Worm (Caenorhabditis elegans) whole organism, young adult: ENCODE measurements around the gene lmtr-5.

Experiments
- B0261.1 ChIP-seq: sonication (generic microtip); optimal IDR thresholded peaks from 2 replicates; lab custom pipeline; 2016; ENCODE audit warnings: mild to moderate bottlenecking, missing genetic modification characterization, moderate library complexity, missing compliant biosample characterization
- C17E4.6 ChIP-seq: fragments of 200-800 bp; sonication (Bioruptor generic); IDR thresholded peaks from 2 replicates; pipeline ENCODE4 v1.3.6; 2022; ENCODE audit warnings: missing genetic modification reagents, missing genetic modification characterization, missing compliant biosample characterization
- F49E8.2 ChIP-seq: sonication (generic microtip); optimal IDR thresholded peaks from 3 replicates; lab custom pipeline; 2017; ENCODE audit warnings: missing genetic modification characterization, mild to moderate bottlenecking, missing compliant biosample characterization, antibody characterized with exemption, moderate library complexity; ENCODE audit not compliant: insufficient read depth
- F52B5.7 ChIP-seq: sonication (generic microtip); optimal IDR thresholded peaks from 2 replicates; lab custom pipeline; 2016; ENCODE audit warnings: mild to moderate bottlenecking, missing genetic modification characterization, missing compliant biosample characterization
- F57C9.4 ChIP-seq: sonication (generic microtip); optimal IDR thresholded peaks from 2 replicates; lab custom pipeline; 2017; ENCODE audit warnings: mild to moderate bottlenecking, missing genetic modification characterization, missing compliant biosample characterization
- T07F8.4 ChIP-seq: sonication (generic microtip); optimal IDR thresholded peaks from 2 replicates; lab custom pipeline; 2016; ENCODE audit warnings: mild to moderate bottlenecking, missing genetic modification characterization, moderate library complexity, missing compliant biosample characterization
- Y53G8AR.9 ChIP-seq: fragments of 200-800 bp; sonication (Bioruptor generic); conservative IDR thresholded peaks from 2 replicates; pipeline ENCODE4 v1.3.6; 2022; ENCODE audit warnings: missing genetic modification reagents, missing genetic modification characterization, missing compliant biosample characterization
- Y79H2A.3 ChIP-seq: fragments of 200-800 bp; sonication (Bioruptor generic); conservative IDR thresholded peaks from 2 replicates; pipeline ENCODE4 v1.3.6; 2022; ENCODE audit warnings: missing genetic modification reagents, missing genetic modification characterization, missing compliant biosample characterization
- akir-1 ChIP-seq: fragments of 200-800 bp; sonication (Bioruptor generic); optimal IDR thresholded peaks from 2 replicates; lab custom pipeline; 2018; ENCODE audit warnings: mild to moderate bottlenecking, missing genetic modification characterization, moderate library complexity, missing compliant biosample characterization
- aptf-3 ChIP-seq: fragments of 200-800 bp; sonication (Bioruptor generic); IDR thresholded peaks from 2 replicates; pipeline ENCODE4 v1.3.6; 2022; ENCODE audit warnings: missing genetic modification characterization, missing compliant biosample characterization
- attf-3 ChIP-seq: fragments of 200-800 bp; sonication (Bioruptor generic); conservative IDR thresholded peaks from 2 replicates; pipeline ENCODE4 v1.3.6; 2022; ENCODE audit warnings: missing genetic modification reagents, missing genetic modification characterization, missing compliant biosample characterization
- attf-5 ChIP-seq: fragments of 200-800 bp; sonication (Bioruptor generic); optimal IDR thresholded peaks from 2 replicates; lab custom pipeline; 2018; ENCODE audit warnings: mild to moderate bottlenecking, missing genetic modification characterization, missing compliant biosample characterization
- bed-2 ChIP-seq: fragments of 200-800 bp; sonication (Bioruptor generic); IDR thresholded peaks from 2 replicates; pipeline ENCODE4 v1.3.6; 2022; ENCODE audit warnings: missing genetic modification reagents, missing genetic modification characterization, missing compliant biosample characterization
- ccch-3 ChIP-seq: fragments of 200-800 bp; sonication (Bioruptor generic); optimal IDR thresholded peaks from 2 replicates; lab custom pipeline; 2018; ENCODE audit warnings: mild to moderate bottlenecking, missing genetic modification characterization, missing compliant biosample characterization
- ceh-40 ChIP-seq: fragments of 200-800 bp; sonication (Bioruptor generic); IDR thresholded peaks from 2 replicates; pipeline ENCODE4 v1.3.6; 2022; ENCODE audit warnings: missing genetic modification characterization, missing compliant biosample characterization
- die-1 ChIP-seq: sonication (generic microtip); optimal IDR thresholded peaks from 2 replicates; lab custom pipeline; 2016; ENCODE audit warnings: missing genotype, mild to moderate bottlenecking, missing genetic modification characterization, missing compliant biosample characterization
- egrh-3 ChIP-seq: fragments of 200-800 bp; sonication (Bioruptor generic); IDR thresholded peaks from 2 replicates; pipeline ENCODE4 v1.3.6; 2022; ENCODE audit warnings: missing genetic modification reagents, missing genetic modification characterization, missing compliant biosample characterization
- ekl-4 ChIP-seq: fragments of 200-800 bp; sonication (Bioruptor generic); IDR thresholded peaks from 2 replicates; pipeline ENCODE4 v1.3.6; 2022; ENCODE audit warnings: missing genetic modification reagents, missing genetic modification characterization, missing compliant biosample characterization
- gei-17 ChIP-seq: fragments of 200-800 bp; sonication (Bioruptor generic); optimal IDR thresholded peaks from 2 replicates; lab custom pipeline; 2018; ENCODE audit warnings: mild to moderate bottlenecking, missing genetic modification characterization, missing compliant biosample characterization
- him-1 ChIP-seq: sonication (generic microtip); optimal IDR thresholded peaks from 2 replicates; lab custom pipeline; 2016; ENCODE audit warnings: missing genotype, missing genetic modification reagents, missing genetic modification characterization, missing compliant biosample characterization
- hmg-1.2 ChIP-seq: fragments of 200-800 bp; sonication (Bioruptor generic); IDR thresholded peaks from 2 replicates; pipeline ENCODE4 v1.3.6; 2022; ENCODE audit warnings: missing genetic modification reagents, missing genetic modification characterization, missing compliant biosample characterization
- hmg-20 ChIP-seq: fragments of 200-800 bp; sonication (Bioruptor generic); IDR thresholded peaks from 2 replicates; pipeline ENCODE4 v1.3.6; 2022; ENCODE audit warnings: missing genetic modification reagents, missing genetic modification characterization, missing compliant biosample characterization
- lin-26 ChIP-seq: fragments of 200-800 bp; sonication (Bioruptor generic); IDR thresholded peaks from 2 replicates; pipeline ENCODE4 v1.3.6; 2022; ENCODE audit warnings: missing genetic modification reagents, missing genetic modification characterization, missing compliant biosample characterization
- lin-35 ChIP-seq, 3 experiments: fragments of 150-350 bp in 2 of 3; sonication (generic microtip) in 1 of 3; optimal IDR thresholded peaks; 2 replicates each; lab custom pipeline; 2014 to 2018; ENCODE audit warnings: missing biosample characterization in 3 of 3, missing genetic modification characterization in 3 of 3, missing genetic modification reagents in 3 of 3
- madf-6 ChIP-seq: fragments of 200-800 bp; sonication (Bioruptor generic); IDR thresholded peaks from 2 replicates; pipeline ENCODE4 v1.3.6; 2022; ENCODE audit warnings: missing genetic modification reagents, missing genetic modification characterization, missing compliant biosample characterization
- mcd-1 ChIP-seq: fragments of 200-800 bp; sonication (Bioruptor generic); IDR thresholded peaks from 2 replicates; pipeline ENCODE4 v1.3.6; 2022; ENCODE audit warnings: missing genetic modification reagents, missing genetic modification characterization, missing compliant biosample characterization
- mel-28 ChIP-seq: sonication (generic microtip); optimal IDR thresholded peaks from 2 replicates; lab custom pipeline; 2016; ENCODE audit warnings: borderline replicate concordance, mild to moderate bottlenecking, missing genetic modification characterization, missing compliant biosample characterization
- nhr-120 ChIP-seq: fragments of 200-800 bp; sonication (Bioruptor generic); IDR thresholded peaks from 2 replicates; pipeline ENCODE4 v1.3.6; 2022; ENCODE audit warnings: missing genetic modification characterization, missing compliant biosample characterization
- rec-8 ChIP-seq, 2 experiments: sonication (generic microtip); optimal IDR thresholded peaks; 2 replicates each; lab custom pipeline; 2016; ENCODE audit warnings: mild to moderate bottlenecking in 2 of 2, missing genetic modification characterization in 2 of 2, missing genetic modification reagents in 2 of 2, missing genotype in 2 of 2, missing biosample characterization in 1 of 2, missing compliant biosample characterization in 1 of 2, moderate library complexity in 1 of 2
- rpc-1 ChIP-seq, 2 experiments: fragments of 150-350 bp in 1 of 2; sonication (generic microtip) in 1 of 2; optimal IDR thresholded peaks; 2 replicates each; lab custom pipeline; 2014 to 2018; ENCODE audit warnings: missing biosample characterization in 1 of 2, missing genetic modification characterization in 1 of 2, missing genetic modification reagents in 1 of 2, missing genotype in 1 of 2
- sdz-38 ChIP-seq: sonication (generic microtip); optimal IDR thresholded peaks from 2 replicates; lab custom pipeline; 2016; ENCODE audit warnings: missing genotype, missing genetic modification characterization, missing compliant biosample characterization
- tbp1 ChIP-seq: fragments of 200-800 bp; sonication (Bioruptor generic); optimal IDR thresholded peaks from 2 replicates; lab custom pipeline; 2018; ENCODE audit warnings: mild to moderate bottlenecking, missing genetic modification characterization, missing compliant biosample characterization
- zfh-2 ChIP-seq: fragments of 200-800 bp; sonication (Bioruptor generic); conservative IDR thresholded peaks from 2 replicates; pipeline ENCODE4 v1.3.6; 2022; ENCODE audit warnings: missing genetic modification reagents, missing genetic modification characterization, missing compliant biosample characterization
- ztf-18 ChIP-seq: sonication (generic microtip); optimal IDR thresholded peaks from 2 replicates; lab custom pipeline; 2016; ENCODE audit warnings: missing genotype, mild to moderate bottlenecking, missing genetic modification characterization, missing compliant biosample characterization
- ztf-28 ChIP-seq: fragments of 200-800 bp; sonication (Bioruptor generic); IDR thresholded peaks from 2 replicates; pipeline ENCODE4 v1.3.6; 2022; ENCODE audit warnings: missing genetic modification reagents, missing genetic modification characterization, missing compliant biosample characterization

The lmtr-5 gene

DNA sequence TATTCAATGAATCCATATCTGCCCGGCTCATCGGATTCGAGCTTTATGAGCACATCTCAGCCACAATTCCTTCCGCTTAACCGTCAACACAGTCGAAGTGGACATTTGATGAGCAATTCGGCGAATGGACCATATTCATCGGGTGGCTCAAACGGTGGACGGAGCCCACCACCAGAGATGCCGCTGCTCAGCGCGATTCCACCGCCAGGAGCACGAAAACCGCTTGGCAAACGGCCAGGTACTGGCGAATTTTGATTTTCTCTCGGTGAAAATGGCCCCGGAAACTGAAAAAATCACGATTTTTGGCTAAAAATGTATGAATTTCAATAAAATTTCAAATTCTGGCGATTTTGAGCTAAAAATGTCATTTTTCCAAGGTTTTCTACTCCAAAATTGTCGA is 3.6 kb upstream of the lmtr-5 start:
- TF ChIP-seq zfh-2 (GFP tag; lab: Robert Waterston, UW): peak; percentile 66
- no peak for TF ChIP-seq C17E4.6

DNA sequence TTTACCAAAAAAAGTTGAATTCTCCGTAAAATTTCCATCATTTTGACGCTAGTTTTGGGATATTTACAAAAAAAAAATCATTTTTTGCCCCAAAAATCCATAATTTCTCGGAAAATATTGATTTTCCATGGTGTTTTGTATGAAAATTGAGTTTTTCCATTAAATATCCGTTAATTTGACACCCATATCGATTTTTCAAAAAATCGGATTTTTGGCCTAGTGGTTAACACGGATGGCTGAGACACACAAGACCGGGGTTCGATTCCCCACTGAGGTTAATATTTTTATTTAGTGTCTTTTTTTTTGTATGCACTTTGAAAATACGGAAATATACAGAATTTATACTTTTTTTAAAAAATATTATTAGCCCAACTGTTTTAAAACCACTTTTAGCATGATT is 1.8 kb downstream of the lmtr-5 start:
- TF ChIP-seq B0261.1: peak; percentile 50
- TF ChIP-seq attf-5: no peak
- TF ChIP-seq rpc-1 (optimal IDR thresholded peaks at IDR 0.05; lab: Kevin White, UChicago): no peak
- TF ChIP-seq rpc-1 (tag; optimal IDR thresholded peaks at IDR 0.05; lab: Kevin White, UChicago): peak; percentile 64
- TF ChIP-seq sdz-38 (tag; lab: Kevin White, UChicago): no peak
- TF ChIP-seq Y53G8AR.9 (GFP tag; lab: Robert Waterston, UW): no peak
- peak; percentile 76 for TF ChIP-seq tbp1 (GFP tag; lab: Kevin White, UChicago)
- TF ChIP-seq F52B5.7 (tag; lab: Kevin White, UChicago): no peak
- no peak for TF ChIP-seq hmg-20
- TF ChIP-seq gei-17 (GFP tag; lab: Kevin White, UChicago): no peak
- TF ChIP-seq T07F8.4 (tag; lab: Kevin White, UChicago): no peak
- TF ChIP-seq hmg-1.2 (GFP tag; lab: Robert Waterston, UW): 0 out of 2 replicates have a peak, but pooled peaks have one; percentile 20
- no peak for TF ChIP-seq egrh-3 (GFP tag; lab: Robert Waterston, UW)

DNA sequence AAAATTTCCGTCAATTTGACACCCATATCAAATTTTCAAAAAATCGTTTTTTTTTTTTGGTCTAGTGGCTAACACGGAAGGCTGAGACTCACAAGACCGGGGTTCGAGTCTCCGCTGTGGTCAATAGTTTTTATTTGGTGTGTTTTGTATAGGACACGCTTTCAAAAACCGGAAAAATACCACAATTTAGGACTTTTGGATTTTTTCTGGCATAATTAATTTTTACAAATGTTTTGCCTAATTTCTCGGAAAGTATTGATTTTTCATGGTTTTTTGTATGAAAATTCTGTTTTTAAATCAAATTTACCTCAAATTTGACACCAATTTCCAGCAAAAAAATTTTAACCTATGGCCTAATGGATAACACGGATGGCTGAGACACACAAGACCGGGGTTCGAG is 2.5 kb downstream of the lmtr-5 start, which contains the start of gene mks-1:
Gene mks-1, plus strand, starts transcription at position 301 of the 400 bp plus-strand sequence.
- peak; percentile 71 for TF ChIP-seq tbp1 (GFP tag; lab: Kevin White, UChicago)
- TF ChIP-seq madf-6 (GFP tag; lab: Robert Waterston, UW): no peak
- peak; percentile 15 for TF ChIP-seq him-1 (tag; lab: Kevin White, UChicago)
- no peak for TF ChIP-seq ceh-40 (GFP tag; lab: Robert Waterston, UW)
- no peak for TF ChIP-seq lin-26 (GFP tag; lab: Robert Waterston, UW)
- TF ChIP-seq lin-35 (GFP tag; optimal IDR thresholded peaks at IDR 0.05; lab: Kevin White, UChicago): no peak

DNA sequence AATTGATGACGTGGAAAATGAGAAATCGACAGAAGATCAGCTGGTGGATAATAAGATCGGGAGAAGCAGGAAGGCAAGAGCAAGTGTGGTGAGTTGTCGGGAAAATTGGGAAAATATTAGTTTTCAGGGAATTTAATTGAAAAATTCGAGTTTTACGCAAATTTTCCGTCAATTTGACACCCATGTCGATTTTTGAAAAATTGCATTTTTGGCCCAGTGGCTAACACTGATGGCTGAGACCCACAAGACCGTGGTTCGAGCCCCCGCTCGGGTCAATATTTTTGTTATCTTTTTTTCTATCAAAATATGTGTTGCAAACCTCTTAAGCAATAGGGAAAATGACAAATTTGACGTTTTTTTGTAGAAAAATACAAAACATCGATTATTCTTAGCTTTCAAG is 5.1 kb downstream of the lmtr-5 start:
- TF ChIP-seq B0261.1: peak; percentile 54
- TF ChIP-seq die-1 (tag; lab: Kevin White, UChicago): no peak
- TF ChIP-seq rpc-1 (optimal IDR thresholded peaks at IDR 0.05; lab: Kevin White, UChicago): peak; percentile 36
- TF ChIP-seq rpc-1 (tag; optimal IDR thresholded peaks at IDR 0.05; lab: Kevin White, UChicago): peak; percentile 66
- peak; percentile 80 for TF ChIP-seq tbp1 (GFP tag; lab: Kevin White, UChicago)
- TF ChIP-seq ztf-18: no peak

DNA sequence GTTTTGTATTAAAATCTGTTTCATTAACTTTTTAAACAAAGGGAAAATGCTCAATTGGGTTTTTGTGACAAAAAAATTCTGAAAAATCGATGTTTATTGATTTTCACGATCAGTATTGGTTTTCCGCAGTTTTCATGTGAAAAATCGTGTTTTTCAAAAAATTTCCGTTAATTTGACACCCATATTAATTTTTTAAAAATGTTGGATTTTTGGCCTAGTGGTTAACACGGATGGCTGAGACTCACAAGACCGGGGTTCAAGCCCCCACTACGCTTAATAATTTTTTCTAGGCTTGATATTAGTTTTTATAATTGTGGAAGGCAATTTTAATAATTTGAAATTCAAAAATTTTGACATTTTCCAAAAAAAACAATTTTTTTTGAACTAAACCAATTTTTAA is 7.2 kb downstream of the lmtr-5 start:
- TF ChIP-seq rpc-1 (optimal IDR thresholded peaks at IDR 0.05; lab: Kevin White, UChicago) (peak; percentile 25), rpc-1 (tag; optimal IDR thresholded peaks at IDR 0.05; lab: Kevin White, UChicago) (peak; percentile 58), nhr-120 (GFP tag; lab: Robert Waterston, UW) (no peak), B0261.1 (peak; percentile 46), tbp1 (GFP tag; lab: Kevin White, UChicago) (peak; percentile 78)

DNA sequence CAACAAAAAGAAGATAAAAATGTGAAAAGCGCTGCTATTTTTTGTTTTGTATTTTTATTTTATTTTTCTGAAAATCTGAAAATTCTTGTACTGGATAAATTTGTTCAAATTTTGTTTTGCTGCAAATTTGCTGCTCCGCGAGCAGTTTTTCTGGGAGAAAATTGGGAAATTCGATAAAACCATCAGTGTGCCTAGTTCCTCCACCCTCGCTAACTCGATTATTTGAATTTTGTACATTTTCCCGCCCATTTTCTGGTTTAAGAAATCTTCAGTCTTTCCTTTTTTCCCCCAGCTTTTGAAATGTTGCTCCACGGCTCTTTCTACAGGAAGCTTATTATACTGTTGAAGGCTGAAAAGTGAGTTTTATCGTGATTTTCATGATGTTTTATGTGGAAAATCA is 7.7 kb downstream of the lmtr-5 start, which contains the start of gene R148.8:
Gene R148.8, plus strand, starts transcription at position 301 of the 400 bp plus-strand sequence.
- no peak for TF ChIP-seq ztf-28

DNA sequence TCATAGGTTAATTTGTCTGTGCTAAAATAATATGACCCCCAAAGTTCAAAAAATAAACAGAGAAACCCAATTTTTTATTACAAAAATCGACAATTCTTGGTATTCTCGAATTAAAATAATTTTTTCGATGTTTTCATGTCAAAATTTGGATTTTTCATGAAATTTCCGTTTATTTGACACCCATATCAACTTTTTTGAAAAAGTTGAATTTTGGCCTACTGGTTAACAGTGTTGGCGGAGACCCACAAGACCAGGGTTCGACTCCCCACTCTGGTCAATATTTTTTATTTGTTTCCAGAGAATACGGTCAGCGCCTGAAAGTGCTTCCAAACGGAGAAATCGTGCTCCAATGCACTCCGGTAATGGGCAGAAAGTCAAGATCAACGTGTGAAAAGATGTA is 8.3 kb downstream of the lmtr-5 start:
- TF ChIP-seq attf-3 (no peak), ccch-3 (no peak), attf-5 (no peak), ekl-4 (GFP tag; lab: Robert Waterston, UW) (no peak), bed-2 (GFP tag; lab: Robert Waterston, UW) (no peak), gei-17 (GFP tag; lab: Kevin White, UChicago) (no peak), B0261.1 (peak; percentile 63), akir-1 (no peak), tbp1 (GFP tag; lab: Kevin White, UChicago) (peak; percentile 83), T07F8.4 (tag; lab: Kevin White, UChicago) (no peak), rec-8 (tag; optimal IDR thresholded peaks at IDR 0.05; lab: Kevin White, UChicago) (peak in 1 of 2 experiments; percentile 34), rpc-1 (optimal IDR thresholded peaks at IDR 0.05; lab: Kevin White, UChicago) (peak; percentile 47), rpc-1 (tag; optimal IDR thresholded peaks at IDR 0.05; lab: Kevin White, UChicago) (peak; percentile 76), mel-28 (tag; lab: Kevin White, UChicago) (no peak), sdz-38 (tag; lab: Kevin White, UChicago) (no peak), aptf-3 (GFP tag; lab: Robert Waterston, UW) (no peak), mcd-1 (no peak), F57C9.4 (no peak), F49E8.2 (tag; lab: Kevin White, UChicago) (no peak), Y79H2A.3 (GFP tag; lab: Robert Waterston, UW) (no peak)
